Fruit fly (Drosophila melanogaster) whole organism, embryonic: ENCODE data around the gene CG4577.

ENCODE experiments used
- Antp ChIP-seq: fragments of 200-800 bp; sonication (Bioruptor generic); optimal IDR thresholded peaks from 3 replicates; lab custom pipeline; 2016; ENCODE audit warnings: missing biosample characterization, missing genetic modification characterization
- BEAF-32 ChIP-seq: fragments of 200-800 bp; sonication (Bioruptor generic); optimal IDR thresholded peaks from 3 replicates; lab custom pipeline; 2017; ENCODE audit warnings: missing biosample characterization, missing genetic modification characterization, mild to moderate bottlenecking, moderate library complexity, missing genetic modification reagents
- CG1233 ChIP-seq: fragments of 200-800 bp; sonication (Bioruptor generic); optimal IDR thresholded peaks from 4 replicates; lab custom pipeline; 2018; ENCODE audit warnings: missing biosample characterization, mild to moderate bottlenecking, missing genetic modification characterization
- CG15479 ChIP-seq: fragments of 200-800 bp; sonication (Bioruptor generic); optimal IDR thresholded peaks from 3 replicates; lab custom pipeline; 2019; ENCODE audit warnings: missing biosample characterization, mild to moderate bottlenecking, missing genetic modification characterization, moderate library complexity
- CG1832 ChIP-seq: fragments of 200-800 bp; sonication (Bioruptor generic); optimal IDR thresholded peaks from 2 replicates; lab custom pipeline; 2017; ENCODE audit warnings: missing biosample characterization, mild to moderate bottlenecking, missing genetic modification characterization, inconsistent platforms
- CG18619 ChIP-seq: fragments of 200-800 bp; sonication (Bioruptor generic); optimal IDR thresholded peaks from 3 replicates; lab custom pipeline; 2017; ENCODE audit warnings: missing biosample characterization, mild to moderate bottlenecking, missing genetic modification characterization
- CG2712 ChIP-seq: fragments of 200-800 bp; optimal IDR thresholded peaks from 3 replicates; lab custom pipeline; 2019; ENCODE audit warnings: missing biosample characterization, mild to moderate bottlenecking, missing genetic modification characterization, moderate library complexity
- CG30431 ChIP-seq: fragments of 200-800 bp; sonication (Bioruptor generic); optimal IDR thresholded peaks from 2 replicates; lab custom pipeline; 2017; ENCODE audit warnings: missing biosample characterization, missing genetic modification characterization
- CG3281 ChIP-seq: fragments of 200-800 bp; sonication (Bioruptor generic); optimal IDR thresholded peaks from 3 replicates; lab custom pipeline; 2017; ENCODE audit warnings: missing biosample characterization, mild to moderate bottlenecking, missing genetic modification characterization
- CG4854 ChIP-seq: fragments of 200-800 bp; sonication (Bioruptor generic); optimal IDR thresholded peaks from 2 replicates; lab custom pipeline; 2016; ENCODE audit warnings: missing biosample characterization, missing genetic modification characterization, inconsistent platforms
- CG6683 ChIP-seq: fragments of 200-800 bp; sonication (Bioruptor generic); optimal IDR thresholded peaks from 2 replicates; lab custom pipeline; 2017; ENCODE audit warnings: missing biosample characterization, mild to moderate bottlenecking, missing genetic modification characterization, missing genetic modification reagents
- CG7745 ChIP-seq: fragments of 200-800 bp; sonication (Bioruptor generic); optimal IDR thresholded peaks from 2 replicates; lab custom pipeline; 2018; ENCODE audit warnings: missing biosample characterization, mild to moderate bottlenecking, missing genetic modification characterization, moderate library complexity
- CG7928 ChIP-seq: fragments of 200-800 bp; sonication (Bioruptor generic); optimal IDR thresholded peaks from 2 replicates; lab custom pipeline; 2017; ENCODE audit warnings: missing biosample characterization, mild to moderate bottlenecking, missing genetic modification characterization
- CG8290 ChIP-seq, 3 experiments: fragments of 200-800 bp; sonication (Bioruptor generic); optimal IDR thresholded peaks; 2 replicates each; lab custom pipeline; 2016 to 2019; ENCODE audit warnings: missing biosample characterization in 3 of 3, missing genetic modification characterization in 3 of 3, mild to moderate bottlenecking in 2 of 3, moderate library complexity in 1 of 3
- CG9727 ChIP-seq: fragments of 200-800 bp; sonication (Bioruptor generic); optimal IDR thresholded peaks from 3 replicates; lab custom pipeline; 2017; ENCODE audit warnings: missing biosample characterization, mild to moderate bottlenecking, missing genetic modification characterization
- CG9797 ChIP-seq: fragments of 200-800 bp; sonication (Bioruptor generic); optimal IDR thresholded peaks from 3 replicates; lab custom pipeline; 2018; ENCODE audit warnings: missing biosample characterization, mild to moderate bottlenecking, missing genetic modification characterization
- CG9817 ChIP-seq: fragments of 200-800 bp; sonication (Bioruptor generic); optimal IDR thresholded peaks from 2 replicates; lab custom pipeline; 2018; ENCODE audit warnings: missing biosample characterization, mild to moderate bottlenecking, missing genetic modification characterization, moderate library complexity
- CHES-1-like ChIP-seq: fragments of 200-800 bp; sonication (Bioruptor generic); optimal IDR thresholded peaks from 2 replicates; lab custom pipeline; 2016; ENCODE audit warnings: missing biosample characterization, missing genetic modification characterization
- Deaf1 ChIP-seq: fragments of 200-800 bp; optimal IDR thresholded peaks from 3 replicates; lab custom pipeline; 2019; ENCODE audit warnings: missing biosample characterization, mild to moderate bottlenecking, missing genetic modification characterization, moderate library complexity
- Dref ChIP-seq: fragments of 200-800 bp; sonication (Bioruptor generic); IDR thresholded peaks from 2 replicates; pipeline ENCODE4 v1.3.6; 2022; ENCODE audit warnings: missing biosample characterization, missing genetic modification characterization
- E2f2 ChIP-seq: fragments of 200-800 bp; sonication (Bioruptor generic); IDR thresholded peaks from 2 replicates; pipeline ENCODE4 v1.3.6; 2022; ENCODE audit warnings: missing biosample characterization, missing genetic modification characterization
- Gsc ChIP-seq: fragments of 200-800 bp; sonication (Bioruptor generic); IDR thresholded peaks from 2 replicates; pipeline ENCODE4 v1.3.6; 2022; ENCODE audit warnings: missing biosample characterization, missing genetic modification characterization
- H15 ChIP-seq: fragments of 200-800 bp; sonication (Bioruptor generic); IDR thresholded peaks from 3 replicates; pipeline ENCODE4 v1.3.6; 2022; ENCODE audit warnings: missing biosample characterization, missing genetic modification characterization
- HLH54F ChIP-seq: fragments of 200-800 bp; sonication (Bioruptor generic); optimal IDR thresholded peaks from 3 replicates; lab custom pipeline; 2016; ENCODE audit warnings: missing biosample characterization, missing genetic modification characterization
- Hey ChIP-seq: fragments of 200-800 bp; sonication (Bioruptor generic); optimal IDR thresholded peaks from 3 replicates; lab custom pipeline; 2018; ENCODE audit warnings: missing biosample characterization, mild to moderate bottlenecking, missing genetic modification characterization
- HmgD ChIP-seq: fragments of 200-800 bp; sonication (Bioruptor generic); optimal IDR thresholded peaks from 3 replicates; lab custom pipeline; 2016; ENCODE audit warnings: missing biosample characterization, missing genetic modification characterization
- HmgZ ChIP-seq: fragments of 200-800 bp; sonication (Bioruptor generic); optimal IDR thresholded peaks from 2 replicates; lab custom pipeline; 2018; ENCODE audit warnings: missing biosample characterization, mild to moderate bottlenecking, missing genetic modification characterization
- Lim3 ChIP-seq: fragments of 200-800 bp; sonication (Bioruptor generic); IDR thresholded peaks from 2 replicates; pipeline ENCODE4 v1.3.6; 2022; ENCODE audit warnings: missing biosample characterization, missing genetic modification characterization
- Lpt ChIP-seq: fragments of >200 bp; optimal IDR thresholded peaks from 2 replicates; lab custom pipeline; 2018; ENCODE audit warnings: missing biosample characterization, missing genetic modification characterization
- Med ChIP-seq: fragments of 200-800 bp; sonication (Bioruptor generic); peaks from one replicate; lab custom pipeline; 2016; ENCODE audit warnings: missing biosample characterization, missing genetic modification characterization, mild to moderate bottlenecking, inconsistent platforms, moderate library complexity
- Nf-YA ChIP-seq: fragments of 200-800 bp; sonication (Bioruptor generic); IDR thresholded peaks from 2 replicates; pipeline ENCODE4 v1.3.6; 2022; ENCODE audit warnings: missing biosample characterization, missing genetic modification characterization
- Oli ChIP-seq: fragments of 200-800 bp; sonication (Bioruptor generic); optimal IDR thresholded peaks from 2 replicates; lab custom pipeline; 2018; ENCODE audit warnings: missing biosample characterization, mild to moderate bottlenecking, missing genetic modification characterization, moderate library complexity
- PHDP ChIP-seq: fragments of 200-800 bp; sonication (Bioruptor generic); optimal IDR thresholded peaks from 3 replicates; lab custom pipeline; 2018; ENCODE audit warnings: missing biosample characterization, mild to moderate bottlenecking, missing genetic modification characterization, moderate library complexity
- Sox100B ChIP-seq: fragments of 200-800 bp; sonication (Bioruptor generic); optimal IDR thresholded peaks from 3 replicates; lab custom pipeline; 2018; ENCODE audit warnings: missing biosample characterization, mild to moderate bottlenecking, missing genetic modification characterization
- Sox102F ChIP-seq: fragments of 200-800 bp; sonication (Bioruptor generic); optimal IDR thresholded peaks from 2 replicates; lab custom pipeline; 2018; ENCODE audit warnings: missing biosample characterization, mild to moderate bottlenecking, missing genetic modification characterization, moderate library complexity
- bsh ChIP-seq, 2 experiments: fragments of 200-800 bp; sonication (Bioruptor generic); optimal IDR thresholded peaks; 2 replicates each; lab custom pipeline; 2017 to 2018; ENCODE audit warnings: mild to moderate bottlenecking in 2 of 2, missing biosample characterization in 2 of 2, missing genetic modification characterization in 2 of 2, moderate library complexity in 1 of 2
- dati ChIP-seq: fragments of 200-800 bp; sonication (Bioruptor generic); IDR thresholded peaks from 2 replicates; pipeline ENCODE4 v1.3.6; 2022; ENCODE audit warnings: missing biosample characterization, missing genetic modification characterization
- dmrt11E ChIP-seq: fragments of 200-800 bp; sonication (Bioruptor generic); optimal IDR thresholded peaks from 3 replicates; lab custom pipeline; 2018; ENCODE audit warnings: missing biosample characterization, mild to moderate bottlenecking, missing genetic modification characterization, moderate library complexity
- en ChIP-seq: fragments of 200-800 bp; sonication (Bioruptor generic); optimal IDR thresholded peaks from 2 replicates; lab custom pipeline; 2016; ENCODE audit warnings: missing biosample characterization, missing genetic modification characterization
- eve ChIP-seq, 2 experiments: fragments of >200 bp; optimal IDR thresholded peaks; 2 replicates each; lab custom pipeline; 2017; ENCODE audit warnings: missing biosample characterization in 2 of 2, missing genetic modification characterization in 2 of 2
- grn ChIP-seq: fragments of 200-800 bp; sonication (Bioruptor generic); optimal IDR thresholded peaks from 3 replicates; lab custom pipeline; 2017; ENCODE audit warnings: missing biosample characterization, missing genetic modification characterization
- ken ChIP-seq: fragments of 200-800 bp; sonication (Bioruptor generic); IDR thresholded peaks from 3 replicates; pipeline ENCODE4 v1.3.6; 2022; ENCODE audit warnings: missing biosample characterization, missing genetic modification characterization
- org-1 ChIP-seq: fragments of 200-800 bp; sonication (Bioruptor generic); optimal IDR thresholded peaks from 2 replicates; lab custom pipeline; 2017; ENCODE audit warnings: missing biosample characterization, missing genetic modification characterization
- pho ChIP-seq: fragments of 200-800 bp; sonication (Bioruptor generic); optimal IDR thresholded peaks from 2 replicates; lab custom pipeline; 2016; ENCODE audit warnings: missing biosample characterization, missing genetic modification characterization
- pita ChIP-seq: fragments of 200-800 bp; sonication (Bioruptor generic); optimal IDR thresholded peaks from 2 replicates; lab custom pipeline; 2017; ENCODE audit warnings: missing biosample characterization, mild to moderate bottlenecking, missing genetic modification characterization
- scrt ChIP-seq: fragments of 200-800 bp; sonication (Bioruptor generic); optimal IDR thresholded peaks from 2 replicates; lab custom pipeline; 2018; ENCODE audit warnings: missing biosample characterization, mild to moderate bottlenecking, missing genetic modification characterization, moderate library complexity
- sqz ChIP-seq: fragments of 200-800 bp; sonication (Bioruptor generic); optimal IDR thresholded peaks from 3 replicates; lab custom pipeline; 2018; ENCODE audit warnings: missing biosample characterization, mild to moderate bottlenecking, missing genetic modification characterization
- sr ChIP-seq: fragments of 200-800 bp; sonication (Bioruptor generic); IDR thresholded peaks from 3 replicates; pipeline ENCODE4 v1.3.6; 2022; ENCODE audit warnings: missing biosample characterization, missing genetic modification characterization
- sug ChIP-seq: fragments of 200-800 bp; optimal IDR thresholded peaks from 2 replicates; lab custom pipeline; 2019; ENCODE audit warnings: missing biosample characterization, mild to moderate bottlenecking, missing genetic modification characterization, moderate library complexity
- twi ChIP-seq: fragments of 200-800 bp; optimal IDR thresholded peaks from 2 replicates; lab custom pipeline; 2019; ENCODE audit warnings: missing biosample characterization, mild to moderate bottlenecking, missing genetic modification characterization, moderate library complexity
- yki ChIP-seq: fragments of >200 bp; optimal IDR thresholded peaks from 3 replicates; lab custom pipeline; 2018
- zen ChIP-seq: fragments of 200-800 bp; sonication (Bioruptor generic); optimal IDR thresholded peaks from 3 replicates; lab custom pipeline; 2018; ENCODE audit warnings: missing biosample characterization, mild to moderate bottlenecking, missing genetic modification characterization, moderate library complexity

The CG4577 gene

DNA sequence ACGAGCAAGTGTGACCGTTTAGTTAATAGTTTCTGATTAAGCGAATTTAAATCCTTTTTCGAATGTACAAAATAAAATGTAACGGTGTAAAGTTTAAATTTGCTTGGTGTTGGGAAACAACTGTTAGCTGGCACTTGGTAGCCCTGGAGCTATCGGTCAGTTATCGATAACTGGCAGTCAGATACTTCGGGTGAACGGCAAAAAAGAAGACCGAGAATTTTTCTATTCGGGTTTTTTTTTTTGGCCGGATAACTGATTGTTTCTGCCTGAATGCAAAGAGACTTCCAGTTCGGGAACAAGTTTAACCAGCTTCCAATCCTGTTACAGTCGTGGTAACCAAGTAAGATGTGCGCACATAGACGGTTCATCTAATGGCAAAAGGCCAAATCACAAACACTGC, 43.0 kb downstream of the CG4577 start, which contains the start of gene CG4896 (continued):
- TF ChIP-seq CG1233 (GFP tag; lab: Kevin White, UChicago) (no peak), Nf-YA (GFP tag; lab: Robert Waterston, UW) (no peak), eve (GFP tag; optimal IDR thresholded peaks at IDR 0.05; lab: Kevin White, UChicago) (no peak), sug (tag; lab: Kevin White, UChicago) (no peak), HmgZ (tag; lab: Kevin White, UChicago) (peak; percentile 37), sqz (GFP tag; lab: Kevin White, UChicago) (no peak), H15 (GFP tag; lab: Robert Waterston, UW) (no peak), CG9817 (tag; lab: Kevin White, UChicago) (no peak), bsh (GFP tag; optimal IDR thresholded peaks at IDR 0.05; lab: Kevin White, UChicago) (peak in 1 of 2 experiments; percentile 51), CG9727 (no peak), sr (no peak), zen (tag; lab: Kevin White, UChicago) (no peak), Deaf1 (tag; lab: Kevin White, UChicago) (peak; percentile 75), Med (GFP tag; lab: Kevin White, UChicago) (peak; percentile 82), dati (no peak), CG18619 (GFP tag; lab: Kevin White, UChicago) (no peak), CG4854 (GFP tag; lab: Kevin White, UChicago) (no peak), scrt (GFP tag; lab: Kevin White, UChicago) (no peak), org-1 (GFP tag; lab: Kevin White, UChicago) (no peak), Gsc (GFP tag; lab: Robert Waterston, UW) (no peak), HmgD (GFP tag; lab: Kevin White, UChicago) (no peak), ken (GFP tag; lab: Robert Waterston, UW) (no peak), Sox102F (GFP tag; lab: Kevin White, UChicago) (no peak), BEAF-32 (peak; percentile 66), twi (tag; lab: Kevin White, UChicago) (no peak), yki (lab: Kevin White, UChicago) (no peak), PHDP (tag; lab: Kevin White, UChicago) (no peak), grn (GFP tag; lab: Kevin White, UChicago) (no peak), Lpt (GFP tag; lab: Kevin White, UChicago) (no peak), Lim3 (GFP tag; lab: Robert Waterston, UW) (no peak), Hey (tag; lab: Kevin White, UChicago) (no peak), CG8290 (GFP tag; optimal IDR thresholded peaks at IDR 0.05; lab: Kevin White, UChicago) (peak; percentile 60), CG8290 (tag; optimal IDR thresholded peaks at IDR 0.05; lab: Kevin White, UChicago) (peak in 1 of 2 experiments; percentile 89), dmrt11E (no peak), CG7928 (GFP tag; lab: Kevin White, UChicago) (peak; percentile 90), CG9797 (GFP tag; lab: Kevin White, UChicago) (peak; percentile 14), CG2712 (tag; lab: Kevin White, UChicago) (no peak), CG3281 (GFP tag; lab: Kevin White, UChicago) (no peak), Dref (peak; percentile 94), HLH54F (GFP tag; lab: Kevin White, UChicago) (no peak), CG15479 (GFP tag; lab: Kevin White, UChicago) (no peak), CG6683 (GFP tag; lab: Kevin White, UChicago) (no peak), pita (GFP tag; lab: Kevin White, UChicago) (no peak), CG7745 (tag; lab: Kevin White, UChicago) (no peak), CG1832 (GFP tag; lab: Kevin White, UChicago) (no peak), Antp (GFP tag; lab: Kevin White, UChicago) (no peak), CG30431 (GFP tag; lab: Kevin White, UChicago) (no peak), Oli (tag; lab: Kevin White, UChicago) (no peak), Sox100B (GFP tag; lab: Kevin White, UChicago) (no peak), pho (peak; percentile 18), CHES-1-like (GFP tag; lab: Kevin White, UChicago) (no peak), E2f2 (GFP tag; lab: Robert Waterston, UW) (peak; percentile 68), en (GFP tag; lab: Kevin White, UChicago) (no peak)
